Fruit fly (Drosophila melanogaster) whole organism, embryonic: ENCODE results near the gene Acp29AB.

Experiments
- Atf-2 ChIP-seq: fragments of 200-800 bp; sonication (Bioruptor generic); optimal IDR thresholded peaks from 2 replicates; lab custom pipeline; 2016; ENCODE audit warnings: missing biosample characterization, missing genetic modification characterization
- Bgb ChIP-seq: fragments of 200-800 bp; sonication (Bioruptor generic); IDR thresholded peaks from 2 replicates; pipeline ENCODE4 v1.3.6; 2022; ENCODE audit warnings: missing biosample characterization, missing genetic modification characterization; ENCODE audit not compliant: partially characterized antibody
- CG10267 ChIP-seq: fragments of 200-800 bp; sonication (Bioruptor generic); optimal IDR thresholded peaks from 2 replicates; lab custom pipeline; 2018; ENCODE audit warnings: missing biosample characterization, mild to moderate bottlenecking, missing genetic modification characterization, moderate library complexity
- CG10431 ChIP-seq: fragments of 200-800 bp; sonication (Bioruptor generic); optimal IDR thresholded peaks from 3 replicates; lab custom pipeline; 2018; ENCODE audit warnings: missing biosample characterization, mild to moderate bottlenecking, missing genetic modification characterization
- CG11085 ChIP-seq: fragments of 200-800 bp; sonication (Bioruptor generic); IDR thresholded peaks from 2 replicates; pipeline ENCODE4 v1.3.6; 2022; ENCODE audit warnings: missing biosample characterization, missing genetic modification characterization
- CG11093 ChIP-seq: fragments of 200-800 bp; sonication (Bioruptor generic); IDR thresholded peaks from 3 replicates; pipeline ENCODE4 v1.3.6; 2022; ENCODE audit warnings: missing biosample characterization, missing genetic modification characterization
- CG15479 ChIP-seq: fragments of 200-800 bp; sonication (Bioruptor generic); optimal IDR thresholded peaks from 3 replicates; lab custom pipeline; 2019; ENCODE audit warnings: missing biosample characterization, mild to moderate bottlenecking, missing genetic modification characterization, moderate library complexity
- CG17186 ChIP-seq: fragments of 200-800 bp; sonication (Bioruptor generic); optimal IDR thresholded peaks from 3 replicates; lab custom pipeline; 2017; ENCODE audit warnings: missing biosample characterization, missing genetic modification reagents, missing genetic modification characterization
- CG3065 ChIP-seq: fragments of 200-800 bp; sonication (Bioruptor generic); optimal IDR thresholded peaks from 2 replicates; lab custom pipeline; 2016; ENCODE audit warnings: missing biosample characterization, missing genetic modification characterization
- CG33213 ChIP-seq: fragments of 200-800 bp; sonication (Bioruptor generic); optimal IDR thresholded peaks from 3 replicates; lab custom pipeline; 2016; ENCODE audit warnings: missing biosample characterization, missing genetic modification characterization
- CG3995 ChIP-seq: fragments of 200-800 bp; sonication (Bioruptor generic); optimal IDR thresholded peaks from 3 replicates; lab custom pipeline; 2016; ENCODE audit warnings: missing biosample characterization, missing genetic modification characterization
- CG7928 ChIP-seq: fragments of 200-800 bp; sonication (Bioruptor generic); optimal IDR thresholded peaks from 2 replicates; lab custom pipeline; 2017; ENCODE audit warnings: missing biosample characterization, mild to moderate bottlenecking, missing genetic modification characterization
- CG7963 ChIP-seq: fragments of 200-800 bp; sonication (Bioruptor generic); IDR thresholded peaks from 3 replicates; pipeline ENCODE4 v1.3.6; 2022; ENCODE audit warnings: missing biosample characterization, missing genetic modification characterization; ENCODE audit not compliant: partially characterized antibody
- CG8290 ChIP-seq, 3 experiments: fragments of 200-800 bp; sonication (Bioruptor generic); optimal IDR thresholded peaks; 2 replicates each; lab custom pipeline; 2016 to 2019; ENCODE audit warnings: missing biosample characterization in 3 of 3, missing genetic modification characterization in 3 of 3, mild to moderate bottlenecking in 2 of 3, moderate library complexity in 1 of 3
- CoRest ChIP-seq: fragments of 200-800 bp; sonication (Bioruptor generic); optimal IDR thresholded peaks from 3 replicates; lab custom pipeline; 2018; ENCODE audit warnings: missing biosample characterization, mild to moderate bottlenecking, missing genetic modification characterization, moderate library complexity
- Dp ChIP-seq: fragments of 200-800 bp; sonication (Bioruptor generic); optimal IDR thresholded peaks from 2 replicates; lab custom pipeline; 2018; ENCODE audit warnings: missing biosample characterization, mild to moderate bottlenecking, missing genetic modification characterization, moderate library complexity
- E2f2 ChIP-seq: fragments of 200-800 bp; sonication (Bioruptor generic); IDR thresholded peaks from 2 replicates; pipeline ENCODE4 v1.3.6; 2022; ENCODE audit warnings: missing biosample characterization, missing genetic modification characterization
- Fer2 ChIP-seq: fragments of 200-800 bp; sonication (Bioruptor generic); optimal IDR thresholded peaks from 2 replicates; lab custom pipeline; 2018; ENCODE audit warnings: missing biosample characterization, mild to moderate bottlenecking, missing genetic modification characterization, moderate library complexity
- HLH4C ChIP-seq: fragments of 200-800 bp; sonication (Bioruptor generic); IDR thresholded peaks from 3 replicates; pipeline ENCODE4 v1.3.6; 2022; ENCODE audit warnings: missing biosample characterization, missing genetic modification characterization; ENCODE audit not compliant: partially characterized antibody
- MBD-R2 ChIP-seq: fragments of 200-800 bp; sonication (Bioruptor generic); IDR thresholded peaks from 2 replicates; pipeline ENCODE4 v1.3.6; 2022; ENCODE audit warnings: missing biosample characterization, missing genetic modification characterization
- NfI ChIP-seq: fragments of 200-800 bp; sonication (Bioruptor generic); optimal IDR thresholded peaks from 3 replicates; lab custom pipeline; 2018; ENCODE audit warnings: missing biosample characterization, mild to moderate bottlenecking, missing genetic modification characterization, moderate library complexity
- Taf1 ChIP-seq: fragments of 200-800 bp; sonication (Bioruptor generic); IDR thresholded peaks from 2 replicates; pipeline ENCODE4 v1.3.6; 2022; ENCODE audit warnings: missing biosample characterization, missing genetic modification characterization
- ap ChIP-seq: fragments of 200-800 bp; sonication (Bioruptor generic); IDR thresholded peaks from 2 replicates; pipeline ENCODE4 v1.3.6; 2022; ENCODE audit warnings: missing biosample characterization, missing genetic modification characterization
- ash1 ChIP-seq: fragments of 200-800 bp; sonication (Bioruptor generic); optimal IDR thresholded peaks from 2 replicates; lab custom pipeline; 2018; ENCODE audit warnings: missing biosample characterization, mild to moderate bottlenecking, missing genetic modification characterization
- cato ChIP-seq: fragments of 200-800 bp; sonication (Bioruptor generic); optimal IDR thresholded peaks from 2 replicates; lab custom pipeline; 2016; ENCODE audit warnings: missing biosample characterization, missing genetic modification characterization, borderline replicate concordance
- caup ChIP-seq: fragments of 200-800 bp; sonication (Bioruptor generic); optimal IDR thresholded peaks from 3 replicates; lab custom pipeline; 2017; ENCODE audit warnings: missing biosample characterization, mild to moderate bottlenecking, missing genetic modification characterization, moderate library complexity; ENCODE audit not compliant: severe bottlenecking
- ci ChIP-seq: fragments of 200-800 bp; sonication (Bioruptor generic); IDR thresholded peaks from 3 replicates; pipeline ENCODE4 v1.3.6; 2022; ENCODE audit warnings: missing biosample characterization, missing genetic modification characterization
- corto ChIP-seq: fragments of 200-800 bp; sonication (Bioruptor generic); optimal IDR thresholded peaks from 2 replicates; lab custom pipeline; 2016; ENCODE audit warnings: missing biosample characterization, mild to moderate bottlenecking, missing genetic modification characterization, moderate library complexity
- crp ChIP-seq, 2 experiments: fragments of 200-800 bp; sonication (Bioruptor generic); optimal IDR thresholded peaks; 2 replicates in 1 of 2; 3 replicates in 1 of 2; lab custom pipeline; 2017; ENCODE audit warnings: missing biosample characterization in 2 of 2, missing genetic modification characterization in 2 of 2, mild to moderate bottlenecking in 1 of 2, moderate library complexity in 1 of 2
- dati ChIP-seq: fragments of 200-800 bp; sonication (Bioruptor generic); IDR thresholded peaks from 2 replicates; pipeline ENCODE4 v1.3.6; 2022; ENCODE audit warnings: missing biosample characterization, missing genetic modification characterization
- dmrt99B ChIP-seq: fragments of 200-800 bp; sonication (Bioruptor generic); optimal IDR thresholded peaks from 2 replicates; lab custom pipeline; 2018; ENCODE audit warnings: missing biosample characterization, mild to moderate bottlenecking, missing genetic modification characterization, moderate library complexity
- grn ChIP-seq: fragments of 200-800 bp; sonication (Bioruptor generic); optimal IDR thresholded peaks from 3 replicates; lab custom pipeline; 2017; ENCODE audit warnings: missing biosample characterization, missing genetic modification characterization
- ken ChIP-seq: fragments of 200-800 bp; sonication (Bioruptor generic); IDR thresholded peaks from 3 replicates; pipeline ENCODE4 v1.3.6; 2022; ENCODE audit warnings: missing biosample characterization, missing genetic modification characterization
- lola ChIP-seq, 3 experiments: fragments of >200 bp in 2 of 3; fragments of 200-800 bp in 1 of 3; sonication (Bioruptor generic) in 1 of 3; optimal IDR thresholded peaks; 2 replicates each; lab custom pipeline; 2017 to 2019; ENCODE audit warnings: missing biosample characterization in 3 of 3, missing genetic modification characterization in 3 of 3, mild to moderate bottlenecking in 1 of 3, moderate library complexity in 1 of 3
- nmo ChIP-seq: fragments of 200-800 bp; sonication (Bioruptor generic); optimal IDR thresholded peaks from 2 replicates; lab custom pipeline; 2018; ENCODE audit warnings: missing biosample characterization, mild to moderate bottlenecking, missing genetic modification characterization, moderate library complexity
- pzg ChIP-seq: fragments of 200-800 bp; sonication (Bioruptor generic); optimal IDR thresholded peaks from 3 replicates; lab custom pipeline; 2018; ENCODE audit warnings: missing biosample characterization, mild to moderate bottlenecking, missing genetic modification characterization, moderate library complexity
- ro ChIP-seq: fragments of 200-800 bp; sonication (Bioruptor generic); IDR thresholded peaks from 2 replicates; pipeline ENCODE4 v1.3.6; 2022; ENCODE audit warnings: missing biosample characterization, missing genetic modification characterization
- row ChIP-seq: fragments of 200-800 bp; sonication (Bioruptor generic); IDR thresholded peaks from 3 replicates; pipeline ENCODE4 v1.3.6; 2022; ENCODE audit warnings: missing biosample characterization, missing genetic modification characterization
- sima ChIP-seq: fragments of 200-800 bp; sonication (Bioruptor generic); optimal IDR thresholded peaks from 2 replicates; lab custom pipeline; 2016; ENCODE audit warnings: missing biosample characterization, missing genetic modification characterization
- stwl ChIP-seq: fragments of 200-800 bp; sonication (Bioruptor generic); optimal IDR thresholded peaks from 3 replicates; lab custom pipeline; 2018; ENCODE audit warnings: missing biosample characterization, mild to moderate bottlenecking, missing genetic modification characterization, moderate library complexity
- tll ChIP-seq, 2 experiments: fragments of 200-800 bp in 1 of 2; fragments of >200 bp in 1 of 2; sonication (Bioruptor generic) in 1 of 2; optimal IDR thresholded peaks; 2 replicates each; lab custom pipeline; 2017 to 2019; ENCODE audit warnings: missing biosample characterization in 2 of 2, missing genetic modification characterization in 2 of 2, mild to moderate bottlenecking in 1 of 2, moderate library complexity in 1 of 2
- z ChIP-seq: fragments of 200-800 bp; sonication (Bioruptor generic); IDR thresholded peaks from 3 replicates; pipeline ENCODE4 v1.3.6; 2022; ENCODE audit warnings: missing biosample characterization, missing genetic modification characterization
- zfh1 ChIP-seq: fragments of 200-800 bp; sonication (Bioruptor generic); IDR thresholded peaks from 3 replicates; pipeline ENCODE4 v1.3.6; 2022; ENCODE audit warnings: missing biosample characterization, missing genetic modification characterization

Gene Acp29AB

dm6 chr2L:8393122-8393521, at the start of gene Acp29AB:
Acp29AB (minus strand) TSS chr2L:8393222.
- no peak for TF ChIP-seq corto (GFP tag; lab: Kevin White, UChicago)
- no peak for TF ChIP-seq ro (GFP tag; lab: Robert Waterston, UW)
- no peak for TF ChIP-seq zfh1 (GFP tag; lab: Robert Waterston, UW)
- TF ChIP-seq Bgb (GFP tag; lab: Robert Waterston, UW): no peak
- no peak for TF ChIP-seq CG7928 (GFP tag; lab: Kevin White, UChicago)
- no peak for TF ChIP-seq NfI (GFP tag; lab: Kevin White, UChicago)
- no peak for TF ChIP-seq dati
- no peak for TF ChIP-seq dmrt99B (tag; lab: Kevin White, UChicago)
- TF ChIP-seq z (GFP tag; lab: Robert Waterston, UW): no peak
- TF ChIP-seq lola (GFP tag; optimal IDR thresholded peaks at IDR 0.05; lab: Kevin White, UChicago): no peak
- no peak for TF ChIP-seq nmo (GFP tag; lab: Kevin White, UChicago)
- no peak for TF ChIP-seq stwl (tag; lab: Kevin White, UChicago)
- TF ChIP-seq, all 482 proteins: peak for 0

DNA sequence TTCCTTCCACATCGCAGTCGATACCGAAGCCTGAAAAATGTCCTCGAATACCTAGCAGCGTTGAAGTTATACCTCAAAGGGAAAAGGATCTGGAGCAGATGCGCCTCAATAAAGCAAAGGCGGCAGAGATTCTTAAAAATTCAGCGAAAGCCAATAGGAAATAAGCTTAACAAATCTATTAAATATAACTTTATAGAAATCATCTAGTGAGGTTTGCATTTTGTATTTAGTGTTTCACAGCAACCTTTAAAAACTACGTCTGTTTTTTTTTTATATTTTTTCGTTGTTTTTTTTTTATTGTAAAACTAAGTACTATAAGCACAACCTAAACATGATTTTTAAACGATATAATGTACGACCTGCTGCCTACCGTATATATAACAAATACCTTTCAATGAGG, 49.1 kb upstream of the Acp29AB start, which contains the start of gene CG31897:
Gene CG31897, plus strand, starts transcription at position 301 of the 400 bp plus-strand sequence.
- no peak for TF ChIP-seq CG15479 (GFP tag; lab: Kevin White, UChicago)
- TF ChIP-seq ap (GFP tag; lab: Robert Waterston, UW): no peak
- no peak for TF ChIP-seq Atf-2 (GFP tag; lab: Kevin White, UChicago)
- TF ChIP-seq ash1 (GFP tag; lab: Kevin White, UChicago): no peak
- no peak for TF ChIP-seq CG3065 (GFP tag; lab: Kevin White, UChicago)
- no peak for TF ChIP-seq crp (GFP tag; optimal IDR thresholded peaks at IDR 0.05; lab: Kevin White, UChicago)
- no peak for TF ChIP-seq grn (GFP tag; lab: Kevin White, UChicago)
- TF ChIP-seq CG11085: no peak
- no peak for TF ChIP-seq ken (GFP tag; lab: Robert Waterston, UW)
- TF ChIP-seq CoRest (tag; lab: Kevin White, UChicago): no peak
- TF ChIP-seq caup (GFP tag; lab: Kevin White, UChicago): no peak
- TF ChIP-seq CG8290 (GFP tag; optimal IDR thresholded peaks at IDR 0.05; lab: Kevin White, UChicago): no peak
- no peak for TF ChIP-seq CG8290 (tag; optimal IDR thresholded peaks at IDR 0.05; lab: Kevin White, UChicago)
- no peak for TF ChIP-seq cato
- no peak for TF ChIP-seq CG11093 (GFP tag; lab: Robert Waterston, UW)
- no peak for TF ChIP-seq sima (GFP tag; lab: Kevin White, UChicago)
- TF ChIP-seq Fer2: no peak
- TF ChIP-seq ci: no peak
- TF ChIP-seq HLH4C (GFP tag; lab: Robert Waterston, UW): no peak
- no peak for TF ChIP-seq CG7963 (GFP tag; lab: Robert Waterston, UW)

DNA sequence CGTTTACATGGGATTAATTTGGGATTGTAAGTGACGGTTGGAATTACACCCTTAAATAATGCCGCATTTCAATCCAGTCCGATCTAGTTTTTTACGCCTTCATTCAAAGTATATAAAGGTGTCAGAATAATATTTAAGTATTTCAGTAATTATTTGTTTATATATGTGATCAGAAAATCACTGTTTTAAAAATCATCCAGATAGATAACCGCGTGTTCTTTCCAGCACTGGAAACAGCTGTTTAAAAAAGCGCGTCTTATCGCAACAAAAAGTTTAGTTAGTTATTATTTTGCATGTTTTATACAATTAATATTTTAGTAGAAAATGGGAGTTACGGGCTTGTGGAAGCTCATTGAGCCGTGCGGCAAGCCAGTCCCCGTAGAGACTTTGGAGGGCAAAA, 45.0 kb upstream of the Acp29AB start, which contains the start of gene mus201:
Gene mus201, plus strand, starts transcription at position 118 of the 400 bp plus-strand sequence.
- TF ChIP-seq tll (GFP tag; optimal IDR thresholded peaks at IDR 0.05; lab: Kevin White, UChicago) (no peak), CG17186 (peak; percentile 13), pzg (peak; percentile 23), MBD-R2 (GFP tag; lab: Robert Waterston, UW) (peak; percentile 79), row (peak; percentile 32; the same call in 1 of the 3 replicates), CG10267 (tag; lab: Kevin White, UChicago) (peak; percentile 76), E2f2 (GFP tag; lab: Robert Waterston, UW) (peak; percentile 47; the same call in 1 of the 2 replicates), stwl (tag; lab: Kevin White, UChicago) (peak; percentile 19), CG10431 (GFP tag; lab: Kevin White, UChicago) (peak; percentile 68), CG3995 (GFP tag; lab: Kevin White, UChicago) (peak; percentile 97), Taf1 (GFP tag; lab: Robert Waterston, UW) (no peak), Dp (GFP tag; lab: Kevin White, UChicago) (peak; percentile 41), CG33213 (GFP tag; lab: Kevin White, UChicago) (no peak), crp (GFP tag; optimal IDR thresholded peaks at IDR 0.05; lab: Kevin White, UChicago) (peak in 1 of 2 experiments; percentile 80)
